Worm (Caenorhabditis elegans) whole organism, L4 larva: ENCODE measurements around the gene pcm-1.

Experiments
- F37D6.2 ChIP-seq: sonication (generic microtip); optimal IDR thresholded peaks from 2 replicates; lab custom pipeline; 2016; ENCODE audit warnings: mild to moderate bottlenecking, missing genetic modification characterization, missing compliant biosample characterization
- R02D3.7 ChIP-seq: fragments of 150-350 bp; sonication (generic microtip); optimal IDR thresholded peaks from 3 replicates; lab custom pipeline; 2014; ENCODE audit warnings: missing biosample characterization, missing genetic modification characterization
- aha-1 ChIP-seq: fragments of 150-350 bp; peaks from one replicate; lab custom pipeline; 2014; ENCODE audit warnings: missing biosample characterization, missing genetic modification characterization
- lin-39 ChIP-seq: fragments of 150-350 bp; optimal IDR thresholded peaks from 2 replicates; lab custom pipeline; 2014; ENCODE audit warnings: missing biosample characterization, missing genetic modification reagents, missing genetic modification characterization
- nhr-237 ChIP-seq: sonication (generic microtip); optimal IDR thresholded peaks from 2 replicates; lab custom pipeline; 2017; ENCODE audit warnings: missing biosample characterization, missing genetic modification characterization
- nhr-25 ChIP-seq: sonication (generic microtip); optimal IDR thresholded peaks from 2 replicates; lab custom pipeline; 2017; ENCODE audit warnings: missing genetic modification characterization, mild to moderate bottlenecking, missing compliant biosample characterization, antibody characterized with exemption, moderate library complexity, borderline replicate concordance; ENCODE audit not compliant: insufficient read depth
- nhr-41 ChIP-seq: fragments of 200-800 bp; sonication (Bioruptor generic); IDR thresholded peaks from 2 replicates; pipeline ENCODE4 v1.3.6; 2022; ENCODE audit warnings: missing genetic modification reagents, missing genetic modification characterization, missing compliant biosample characterization
- pha-4 ChIP-seq, 2 experiments: fragments of 150-350 bp in 1 of 2; fragments of 200-800 bp in 1 of 2; sonication (Bioruptor generic) in 1 of 2; IDR thresholded peaks in 1 of 2; optimal IDR thresholded peaks in 1 of 2; 2 replicates each; pipeline versions ENCODE4 v1.3.6 to Lab custom; 2014 to 2022; ENCODE audit warnings: missing genetic modification characterization in 2 of 2, missing genetic modification reagents in 2 of 2, missing biosample characterization in 1 of 2, missing compliant biosample characterization in 1 of 2
- pqm-1 ChIP-seq: sonication (generic microtip); optimal IDR thresholded peaks from 2 replicates; lab custom pipeline; 2017; ENCODE audit warnings: missing biosample characterization, missing genetic modification characterization
- sdz-12 ChIP-seq: fragments of 200-800 bp; sonication (Bioruptor generic); optimal IDR thresholded peaks from 2 replicates; lab custom pipeline; 2018; ENCODE audit warnings: mild to moderate bottlenecking, missing genetic modification characterization, missing compliant biosample characterization
- unc-39 ChIP-seq: sonication (generic microtip); optimal IDR thresholded peaks from 2 replicates; lab custom pipeline; 2017; ENCODE audit warnings: missing biosample characterization, missing genetic modification characterization

DNA sequence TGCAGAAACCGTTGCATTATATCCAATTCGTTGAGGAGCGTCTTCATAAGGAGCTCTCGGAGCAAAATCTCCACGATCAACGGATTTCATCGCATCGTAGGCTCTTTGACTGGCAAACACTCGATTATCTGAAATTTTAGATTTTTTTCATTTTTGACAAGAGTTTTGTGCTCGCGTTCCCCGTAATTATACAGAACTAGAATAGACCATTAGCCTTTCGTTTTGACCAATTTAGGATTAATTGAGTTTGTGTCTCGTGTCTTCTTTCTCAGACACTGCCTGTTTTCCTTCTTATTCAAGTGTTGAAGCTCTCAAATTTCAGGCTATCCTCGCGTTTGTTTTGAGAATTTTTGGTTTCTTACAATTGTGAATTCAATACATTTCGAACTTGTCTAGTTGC, 590 bp downstream of the pcm-1 start:
- TF ChIP-seq nhr-41 (GFP tag; lab: Robert Waterston, UW) (no peak), sdz-12 (GFP tag; lab: Kevin White, UChicago) (no peak), R02D3.7 (tag; lab: Kevin White, UChicago) (no peak), pha-4 (GFP tag; IDR thresholded peaks at IDR 0.05; lab: Robert Waterston, UW) (no peak), pha-4 (tag; optimal IDR thresholded peaks at IDR 0.05; lab: Kevin White, UChicago) (no peak), nhr-25 (tag; lab: Kevin White, UChicago) (no peak), nhr-237 (tag; lab: Kevin White, UChicago) (no peak), unc-39 (tag; lab: Kevin White, UChicago) (no peak), lin-39 (tag; lab: Kevin White, UChicago) (no peak), aha-1 (tag; lab: Kevin White, UChicago) (no peak), pqm-1 (tag; lab: Kevin White, UChicago) (no peak), F37D6.2 (tag; lab: Kevin White, UChicago) (no peak)
